Worm (Caenorhabditis elegans) whole organism, young adult: ENCODE measurements around the gene flp-25.

Experiments
- B0035.1 ChIP-seq: sonication (generic microtip); optimal IDR thresholded peaks from 2 replicates; lab custom pipeline; 2016; ENCODE audit warnings: missing genetic modification characterization, mild to moderate bottlenecking, missing compliant biosample characterization, missing genotype, missing genetic modification reagents
- B0261.1 ChIP-seq: sonication (generic microtip); optimal IDR thresholded peaks from 2 replicates; lab custom pipeline; 2016; ENCODE audit warnings: mild to moderate bottlenecking, missing genetic modification characterization, moderate library complexity, missing compliant biosample characterization
- B0336.3 ChIP-seq: fragments of 200-800 bp; sonication (Bioruptor generic); IDR thresholded peaks from 2 replicates; pipeline ENCODE4 v1.3.6; 2022; ENCODE audit warnings: missing genetic modification characterization, missing compliant biosample characterization
- F23B12.7 ChIP-seq: sonication (generic microtip); optimal IDR thresholded peaks from 2 replicates; lab custom pipeline; 2017; ENCODE audit warnings: missing genetic modification characterization, mild to moderate bottlenecking, missing compliant biosample characterization, antibody characterized with exemption, moderate library complexity; ENCODE audit not compliant: insufficient read depth
- F55B11.4 ChIP-seq: sonication (generic microtip); optimal IDR thresholded peaks from 2 replicates; lab custom pipeline; 2016; ENCODE audit warnings: missing compliant biosample characterization, missing genetic modification characterization, borderline replicate concordance; ENCODE audit not compliant: insufficient read depth
- K12H6.12 ChIP-seq: fragments of 200-800 bp; sonication (Bioruptor generic); optimal IDR thresholded peaks from 2 replicates; lab custom pipeline; 2018; ENCODE audit warnings: mild to moderate bottlenecking, missing genetic modification characterization, missing compliant biosample characterization
- T26A5.8 ChIP-seq: sonication (generic microtip); optimal IDR thresholded peaks from 2 replicates; lab custom pipeline; 2016; ENCODE audit warnings: missing genetic modification characterization, missing compliant biosample characterization
- Y53G8AR.9 ChIP-seq: fragments of 200-800 bp; sonication (Bioruptor generic); conservative IDR thresholded peaks from 2 replicates; pipeline ENCODE4 v1.3.6; 2022; ENCODE audit warnings: missing genetic modification reagents, missing genetic modification characterization, missing compliant biosample characterization
- Y79H2A.3 ChIP-seq: fragments of 200-800 bp; sonication (Bioruptor generic); conservative IDR thresholded peaks from 2 replicates; pipeline ENCODE4 v1.3.6; 2022; ENCODE audit warnings: missing genetic modification reagents, missing genetic modification characterization, missing compliant biosample characterization
- ama-1 ChIP-seq, 3 experiments: fragments of 150-350 bp in 1 of 3; sonication (generic microtip) in 2 of 3; optimal IDR thresholded peaks; 2 replicates each; lab custom pipeline; 2014 to 2018; ENCODE audit warnings: missing biosample characterization in 2 of 3, missing genetic modification characterization in 2 of 3, missing genetic modification reagents in 2 of 3
- aptf-2 ChIP-seq: fragments of 200-800 bp; sonication (Bioruptor generic); conservative IDR thresholded peaks from 2 replicates; pipeline ENCODE4 v1.3.6; 2022; ENCODE audit warnings: missing genetic modification reagents, missing genetic modification characterization, missing compliant biosample characterization
- bed-1 ChIP-seq: fragments of 200-800 bp; sonication (Bioruptor generic); IDR thresholded peaks from 2 replicates; pipeline ENCODE4 v1.3.6; 2022; ENCODE audit warnings: missing genetic modification reagents, missing genetic modification characterization, missing compliant biosample characterization
- ccch-3 ChIP-seq: fragments of 200-800 bp; sonication (Bioruptor generic); optimal IDR thresholded peaks from 2 replicates; lab custom pipeline; 2018; ENCODE audit warnings: mild to moderate bottlenecking, missing genetic modification characterization, missing compliant biosample characterization
- cebp-2 ChIP-seq: fragments of 200-800 bp; sonication (Bioruptor generic); IDR thresholded peaks from 2 replicates; pipeline ENCODE4 v1.3.6; 2022; ENCODE audit warnings: missing genetic modification characterization, missing compliant biosample characterization
- ceh-100 ChIP-seq: fragments of 200-800 bp; sonication (Bioruptor generic); IDR thresholded peaks from 2 replicates; pipeline ENCODE4 v1.3.6; 2022; ENCODE audit warnings: missing genetic modification reagents, missing genetic modification characterization, missing compliant biosample characterization
- ceh-58 ChIP-seq: fragments of 200-800 bp; sonication (Bioruptor generic); IDR thresholded peaks from 2 replicates; pipeline ENCODE4 v1.3.6; 2022; ENCODE audit warnings: missing genetic modification characterization, missing compliant biosample characterization
- ceh-91 ChIP-seq: fragments of 200-800 bp; sonication (Bioruptor generic); IDR thresholded peaks from 2 replicates; pipeline ENCODE4 v1.3.6; 2022; ENCODE audit warnings: missing genetic modification reagents, missing genetic modification characterization, missing compliant biosample characterization
- chd-7 ChIP-seq: sonication (generic microtip); optimal IDR thresholded peaks from 2 replicates; lab custom pipeline; 2016; ENCODE audit warnings: mild to moderate bottlenecking, missing genetic modification characterization, moderate library complexity, missing compliant biosample characterization
- ekl-4 ChIP-seq: fragments of 200-800 bp; sonication (Bioruptor generic); IDR thresholded peaks from 2 replicates; pipeline ENCODE4 v1.3.6; 2022; ENCODE audit warnings: missing genetic modification reagents, missing genetic modification characterization, missing compliant biosample characterization
- ets-4 ChIP-seq: fragments of 200-800 bp; sonication (Bioruptor generic); optimal IDR thresholded peaks from 2 replicates; lab custom pipeline; 2018; ENCODE audit warnings: mild to moderate bottlenecking, missing genetic modification characterization, missing compliant biosample characterization
- him-1 ChIP-seq: sonication (generic microtip); optimal IDR thresholded peaks from 2 replicates; lab custom pipeline; 2016; ENCODE audit warnings: missing genotype, missing genetic modification reagents, missing genetic modification characterization, missing compliant biosample characterization
- hlh-26 ChIP-seq: fragments of 200-800 bp; sonication (Bioruptor generic); conservative IDR thresholded peaks from 2 replicates; pipeline ENCODE4 v1.3.6; 2022; ENCODE audit warnings: missing genetic modification reagents, missing genetic modification characterization, missing compliant biosample characterization
- hmg-1.2 ChIP-seq: fragments of 200-800 bp; sonication (Bioruptor generic); IDR thresholded peaks from 2 replicates; pipeline ENCODE4 v1.3.6; 2022; ENCODE audit warnings: missing genetic modification reagents, missing genetic modification characterization, missing compliant biosample characterization
- hmg-20 ChIP-seq: fragments of 200-800 bp; sonication (Bioruptor generic); IDR thresholded peaks from 2 replicates; pipeline ENCODE4 v1.3.6; 2022; ENCODE audit warnings: missing genetic modification reagents, missing genetic modification characterization, missing compliant biosample characterization
- hrde-1 ChIP-seq: sonication (generic microtip); optimal IDR thresholded peaks from 2 replicates; lab custom pipeline; 2016; ENCODE audit warnings: missing genetic modification characterization, mild to moderate bottlenecking, missing compliant biosample characterization, moderate library complexity, missing genotype, missing genetic modification reagents, borderline replicate concordance
- hsf-1 ChIP-seq: fragments of 200-800 bp; sonication (Bioruptor generic); IDR thresholded peaks from 2 replicates; pipeline ENCODE4 v1.3.6; 2022; ENCODE audit warnings: missing genetic modification reagents, missing genetic modification characterization, missing compliant biosample characterization
- let-526 ChIP-seq: fragments of 200-800 bp; sonication (Bioruptor generic); IDR thresholded peaks from 2 replicates; pipeline ENCODE4 v1.3.6; 2022; ENCODE audit warnings: missing genetic modification reagents, missing genetic modification characterization, missing compliant biosample characterization
- let-607 ChIP-seq, 2 experiments: fragments of 200-800 bp in 1 of 2; sonication (Bioruptor generic) in 1 of 2; sonication (generic microtip) in 1 of 2; optimal IDR thresholded peaks; 2 replicates each; lab custom pipeline; 2016 to 2018; ENCODE audit warnings: mild to moderate bottlenecking in 2 of 2, missing compliant biosample characterization in 2 of 2, missing genetic modification characterization in 2 of 2, moderate library complexity in 2 of 2, missing genotype in 1 of 2
- lin-26 ChIP-seq: fragments of 200-800 bp; sonication (Bioruptor generic); IDR thresholded peaks from 2 replicates; pipeline ENCODE4 v1.3.6; 2022; ENCODE audit warnings: missing genetic modification reagents, missing genetic modification characterization, missing compliant biosample characterization
- lin-35 ChIP-seq, 3 experiments: fragments of 150-350 bp in 2 of 3; sonication (generic microtip) in 1 of 3; optimal IDR thresholded peaks; 2 replicates each; lab custom pipeline; 2014 to 2018; ENCODE audit warnings: missing biosample characterization in 3 of 3, missing genetic modification characterization in 3 of 3, missing genetic modification reagents in 3 of 3
- lin-54 ChIP-seq: fragments of 200-800 bp; sonication (Bioruptor generic); optimal IDR thresholded peaks from 2 replicates; lab custom pipeline; 2018; ENCODE audit warnings: mild to moderate bottlenecking, missing genetic modification characterization, missing compliant biosample characterization
- lsl-1 ChIP-seq: fragments of 200-800 bp; sonication (Bioruptor generic); optimal IDR thresholded peaks from 2 replicates; lab custom pipeline; 2018; ENCODE audit warnings: mild to moderate bottlenecking, missing genetic modification characterization, moderate library complexity, missing compliant biosample characterization
- madf-6 ChIP-seq: fragments of 200-800 bp; sonication (Bioruptor generic); IDR thresholded peaks from 2 replicates; pipeline ENCODE4 v1.3.6; 2022; ENCODE audit warnings: missing genetic modification reagents, missing genetic modification characterization, missing compliant biosample characterization
- mcd-1 ChIP-seq: fragments of 200-800 bp; sonication (Bioruptor generic); IDR thresholded peaks from 2 replicates; pipeline ENCODE4 v1.3.6; 2022; ENCODE audit warnings: missing genetic modification reagents, missing genetic modification characterization, missing compliant biosample characterization
- nfya-1 ChIP-seq: sonication (generic microtip); optimal IDR thresholded peaks from 2 replicates; lab custom pipeline; 2017; ENCODE audit warnings: antibody characterized with exemption, missing compliant biosample characterization, missing genetic modification characterization, borderline replicate concordance; ENCODE audit not compliant: insufficient read depth
- nfyb-1 ChIP-seq: fragments of 200-800 bp; sonication (Bioruptor generic); IDR thresholded peaks from 2 replicates; pipeline ENCODE4 v1.3.6; 2022; ENCODE audit warnings: missing genetic modification reagents, missing genetic modification characterization, missing compliant biosample characterization
- rcor-1 ChIP-seq: fragments of 200-800 bp; sonication (Bioruptor generic); IDR thresholded peaks from 2 replicates; pipeline ENCODE4 v1.3.6; 2022; ENCODE audit warnings: missing genetic modification reagents, missing genetic modification characterization, missing compliant biosample characterization
- sdz-38 ChIP-seq: sonication (generic microtip); optimal IDR thresholded peaks from 2 replicates; lab custom pipeline; 2016; ENCODE audit warnings: missing genotype, missing genetic modification characterization, missing compliant biosample characterization
- snpc-1.1 ChIP-seq: sonication (generic microtip); optimal IDR thresholded peaks from 2 replicates; lab custom pipeline; 2017; ENCODE audit warnings: missing genetic modification characterization, mild to moderate bottlenecking, missing compliant biosample characterization, antibody characterized with exemption, moderate library complexity, missing genotype, missing genetic modification reagents; ENCODE audit not compliant: insufficient read depth
- tlf-1 ChIP-seq: fragments of 200-800 bp; sonication (Bioruptor generic); optimal IDR thresholded peaks from 2 replicates; lab custom pipeline; 2018; ENCODE audit warnings: mild to moderate bottlenecking, missing genetic modification characterization, missing compliant biosample characterization
- unc-62 ChIP-seq: fragments of 150-350 bp; optimal IDR thresholded peaks from 2 replicates; lab custom pipeline; 2014; ENCODE audit warnings: missing biosample characterization, missing genetic modification reagents, missing genetic modification characterization
- xnd-1 ChIP-seq: sonication (generic microtip); optimal IDR thresholded peaks from 2 replicates; lab custom pipeline; 2016; ENCODE audit warnings: missing genotype, missing genetic modification reagents, missing genetic modification characterization, missing compliant biosample characterization
- ztf-18 ChIP-seq: sonication (generic microtip); optimal IDR thresholded peaks from 2 replicates; lab custom pipeline; 2016; ENCODE audit warnings: missing genotype, mild to moderate bottlenecking, missing genetic modification characterization, missing compliant biosample characterization
- ztf-26 ChIP-seq: sonication (generic microtip); optimal IDR thresholded peaks from 2 replicates; lab custom pipeline; 2017; ENCODE audit warnings: missing genetic modification characterization, missing compliant biosample characterization

Gene flp-25

ce11 chrIII:9390924-9391323, 29.6 kb downstream of the flp-25 start (continued):
- TF ChIP-seq ets-4 (GFP tag; lab: Kevin White, UChicago) (no peak), bed-1 (GFP tag; lab: Robert Waterston, UW) (no peak), madf-6 (GFP tag; lab: Robert Waterston, UW) (peak; percentile 82), lin-26 (0 out of 2 replicates have a peak, but pooled peaks have one; percentile 23), ztf-18 (tag; lab: Kevin White, UChicago) (no peak), ekl-4 (GFP tag; lab: Robert Waterston, UW) (peak; percentile 62; the same call in 1 of the 2 replicates), B0261.1 (tag; lab: Kevin White, UChicago) (no peak), ama-1 (optimal IDR thresholded peaks at IDR 0.05; lab: Kevin White, UChicago) (no peak), ama-1 (GFP tag; optimal IDR thresholded peaks at IDR 0.05; lab: Kevin White, UChicago) (no peak), B0035.1 (tag; lab: Kevin White, UChicago) (no peak), nfya-1 (no peak), ztf-26 (tag; lab: Kevin White, UChicago) (no peak), rcor-1 (0 out of 2 replicates have a peak, but pooled peaks have one; percentile 7), lin-54 (GFP tag; lab: Kevin White, UChicago) (peak; percentile 59), B0336.3 (GFP tag; lab: Robert Waterston, UW) (peak; percentile 68), Y53G8AR.9 (GFP tag; lab: Robert Waterston, UW) (peak; percentile 79), cebp-2 (GFP tag; lab: Robert Waterston, UW) (no peak), F55B11.4 (no peak), hsf-1 (peak; percentile 73; the same call in 1 of the 2 replicates), hrde-1 (tag; lab: Kevin White, UChicago) (peak; percentile 23), ceh-100 (GFP tag; lab: Robert Waterston, UW) (0 out of 2 replicates have a peak, but pooled peaks have one; percentile 30), tlf-1 (GFP tag; lab: Kevin White, UChicago) (peak; percentile 22), hlh-26 (GFP tag; lab: Robert Waterston, UW) (no peak)

- no peak for TF ChIP-seq unc-62 (GFP tag; lab: Kevin White, UChicago)
- peak; percentile 80 for TF ChIP-seq snpc-1.1 (tag; lab: Kevin White, UChicago)
- TF ChIP-seq ccch-3 (GFP tag; lab: Kevin White, UChicago): no peak
- no peak for TF ChIP-seq sdz-38 (tag; lab: Kevin White, UChicago)
- no peak for TF ChIP-seq nfyb-1
- no peak for TF ChIP-seq nfya-1
- no peak for TF ChIP-seq F23B12.7
- TF ChIP-seq T26A5.8: no peak
- peak; percentile 79 for TF ChIP-seq lsl-1 (GFP tag; lab: Kevin White, UChicago)
- peak; percentile 80 for TF ChIP-seq mcd-1 (GFP tag; lab: Robert Waterston, UW)
- TF ChIP-seq lin-35 (GFP tag; optimal IDR thresholded peaks at IDR 0.05; lab: Kevin White, UChicago): peak in 2 of 3 experiments; percentile 44 to 63
- TF ChIP-seq ceh-91 (GFP tag; lab: Robert Waterston, UW): peak; percentile 95
- TF ChIP-seq aptf-2: 0 out of 2 replicates have a peak, but pooled peaks have one; percentile 44
- peak; percentile 60 for TF ChIP-seq hmg-1.2
- TF ChIP-seq Y79H2A.3 (GFP tag; lab: Robert Waterston, UW): peak; percentile 56; the same call in 1 of the 2 replicates
- peak; percentile 90 for TF ChIP-seq tlf-1 (GFP tag; lab: Kevin White, UChicago)
- peak; percentile 32 for TF ChIP-seq him-1
- TF ChIP-seq hmg-20 (GFP tag; lab: Robert Waterston, UW): no peak
- TF ChIP-seq chd-7 (tag; lab: Kevin White, UChicago): no peak
- TF ChIP-seq xnd-1: peak; percentile 91
- TF ChIP-seq let-526: no peak
- no peak for TF ChIP-seq K12H6.12 (tag; lab: Kevin White, UChicago)
- no peak for TF ChIP-seq let-607 (tag; optimal IDR thresholded peaks at IDR 0.05; lab: Kevin White, UChicago)
- no peak for TF ChIP-seq ceh-58 (GFP tag; lab: Robert Waterston, UW)
- no peak for TF ChIP-seq ets-4 (GFP tag; lab: Kevin White, UChicago)
Observed at ce11 chrIII:9393114-9393780, 31.9 kb downstream of the flp-25 start, which contains the start of the genes gpr-2 and rgr-1. TSS of gene gpr-2 (minus strand) at chrIII:9393164. TSS of gene rgr-1 (plus strand) at chrIII:9393730.
